Comparison of ENCODE assay signal across 7 worm cellular contexts in genomic region chrV:1383206-1383908, ce11.
TF ChIP-seq lines count a peak whose summit lies in the region.

Gene rga-4, minus strand, starts transcription at chrV:1383256.

TF ChIP-seq in whole organism, L1 larva, 84 proteins besides CTCF, POLR2A, EP300 and RAD21 (continues in another document):
- TF ChIP-seq irx-1 (tag; optimal IDR thresholded peaks at IDR 0.05; lab: Kevin White, UChicago) = peak; percentile 34
- TF ChIP-seq swsn-7 (tag; optimal IDR thresholded peaks at IDR 0.05; lab: Kevin White, UChicago) = peak; percentile 46
- peak; percentile 38 to 41 for TF ChIP-seq lsy-2 (tag; optimal IDR thresholded peaks at IDR 0.05; lab: Kevin White, UChicago)
- peak; percentile 17 for TF ChIP-seq tbx-2 (tag; optimal IDR thresholded peaks at IDR 0.05; lab: Kevin White, UChicago)
- 0 out of 2 replicates have a peak, but pooled peaks have one; percentile 23 for TF ChIP-seq grh-1 (GFP tag; IDR thresholded peaks at IDR 0.05; lab: Robert Waterston, UW)
- TF ChIP-seq dsc-1 (tag; optimal IDR thresholded peaks at IDR 0.05; lab: Kevin White, UChicago) = peak; percentile 73
- peak; percentile 53 for TF ChIP-seq snu-23 (GFP tag; optimal IDR thresholded peaks at IDR 0.05; lab: Kevin White, UChicago)
- TF ChIP-seq nhr-85 (tag; lab: Kevin White, UChicago) = peak; percentile 2
- TF ChIP-seq nhr-20 (tag; optimal IDR thresholded peaks at IDR 0.05; lab: Kevin White, UChicago) = peak; percentile 45
- TF ChIP-seq F16B12.6 (tag; optimal IDR thresholded peaks at IDR 0.05; lab: Kevin White, UChicago) = peak; percentile 87
- peak; percentile 60 for TF ChIP-seq mep-1 (tag; optimal IDR thresholded peaks at IDR 0.05; lab: Kevin White, UChicago)
- peak in 1 of 2 experiments; percentile 6 for TF ChIP-seq mdl-1 (tag; optimal IDR thresholded peaks at IDR 0.05; lab: Kevin White, UChicago)
- TF ChIP-seq unc-130 (tag; optimal IDR thresholded peaks at IDR 0.05; lab: Kevin White, UChicago) = peak; percentile 31

TF ChIP-seq in whole organism, L2 larva, 48 proteins besides CTCF, POLR2A, EP300 and RAD21:
- TF ChIP-seq lin-13 (GFP tag; optimal IDR thresholded peaks at IDR 0.05; lab: Kevin White, UChicago) (no peak), ztf-4 (tag; optimal IDR thresholded peaks at IDR 0.05; lab: Kevin White, UChicago) (no peak), F13H6.1 (tag; optimal IDR thresholded peaks at IDR 0.05; lab: Kevin White, UChicago) (peak; percentile 7), sma-9 (GFP tag; optimal IDR thresholded peaks at IDR 0.05; lab: Kevin White, UChicago) (no peak), sma-9 (tag; optimal IDR thresholded peaks at IDR 0.05; lab: Kevin White, UChicago) (no peak), nhr-25 (tag; optimal IDR thresholded peaks at IDR 0.05; lab: Kevin White, UChicago) (no peak), lsy-2 (tag; optimal IDR thresholded peaks at IDR 0.05; lab: Kevin White, UChicago) (peak in 1 of 2 experiments; percentile 25), mdl-1 (tag; optimal IDR thresholded peaks at IDR 0.05; lab: Kevin White, UChicago) (no peak), C34F6.9 (tag; optimal IDR thresholded peaks at IDR 0.05; lab: Kevin White, UChicago) (peak; percentile 51), unc-55 (GFP tag; optimal IDR thresholded peaks at IDR 0.05; lab: Kevin White, UChicago) (peak; percentile 56), elt-1 (tag; optimal IDR thresholded peaks at IDR 0.05; lab: Kevin White, UChicago) (no peak), gmeb-1 (tag; optimal IDR thresholded peaks at IDR 0.05; lab: Kevin White, UChicago) (peak; percentile 61)
TF ChIP-seq in whole organism, L2 larva: peak in this region for 5.

TF ChIP-seq in whole organism, L3 larva, 47 proteins besides CTCF, POLR2A, EP300 and RAD21:
- TF ChIP-seq nhr-11 (tag; optimal IDR thresholded peaks at IDR 0.05; lab: Kevin White, UChicago) (no peak), unc-39 (tag; optimal IDR thresholded peaks at IDR 0.05; lab: Kevin White, UChicago) (no peak), hmg-11 (tag; optimal IDR thresholded peaks at IDR 0.05; lab: Kevin White, UChicago) (peak; percentile 56), fkh-10 (GFP tag; optimal IDR thresholded peaks at IDR 0.05; lab: Kevin White, UChicago) (no peak), nfya-1 (tag; optimal IDR thresholded peaks at IDR 0.05; lab: Kevin White, UChicago; ENCODE audit: insufficient read depth) (peak; percentile 30), lin-39 (tag; optimal IDR thresholded peaks at IDR 0.05; lab: Kevin White, UChicago) (peak; percentile 54)
TF ChIP-seq in whole organism, L3 larva: peak in this region for 3.

TF ChIP-seq in whole organism, L4 larva, 104 proteins besides CTCF, POLR2A, EP300 and RAD21 (continues in another document):
- TF ChIP-seq mes-2 (tag; optimal IDR thresholded peaks at IDR 0.05; lab: Kevin White, UChicago; ENCODE audit: poor library complexity, severe bottlenecking) (peak; percentile 57), nhr-10 (tag; optimal IDR thresholded peaks at IDR 0.05; lab: Kevin White, UChicago) (no peak), saeg-2 (GFP tag; IDR thresholded peaks at IDR 0.05; lab: Robert Waterston, UW) (no peak), php-3 (GFP tag; IDR thresholded peaks at IDR 0.05; lab: Robert Waterston, UW) (no peak), T20F7.1 (GFP tag; optimal IDR thresholded peaks at IDR 0.05; lab: Kevin White, UChicago) (no peak), zip-11 (GFP tag; IDR thresholded peaks at IDR 0.05; lab: Robert Waterston, UW) (no peak), mxl-3 (GFP tag; optimal IDR thresholded peaks at IDR 0.05; lab: Kevin White, UChicago) (no peak), lsy-2 (tag; optimal IDR thresholded peaks at IDR 0.05; lab: Kevin White, UChicago) (peak in 1 of 2 experiments; percentile 39), egl-27 (tag; optimal IDR thresholded peaks at IDR 0.05; lab: Kevin White, UChicago) (no peak), F26F4.8 (GFP tag; conservative IDR thresholded peaks at IDR 0.05; lab: Robert Waterston, UW) (no peak), tra-1 (GFP tag; IDR thresholded peaks at IDR 0.05; lab: Robert Waterston, UW) (no peak), dpl-1 (GFP tag; optimal IDR thresholded peaks at IDR 0.05; lab: Kevin White, UChicago) (peak; percentile 70), hlh-30 (tag; optimal IDR thresholded peaks at IDR 0.05; lab: Kevin White, UChicago; ENCODE audit: insufficient read depth) (no peak), jun-1 (tag; optimal IDR thresholded peaks at IDR 0.05; lab: Kevin White, UChicago) (no peak), lin-13 (GFP tag; optimal IDR thresholded peaks at IDR 0.05; lab: Kevin White, UChicago) (no peak), zfp-2 (tag; optimal IDR thresholded peaks at IDR 0.05; lab: Kevin White, UChicago) (no peak)

TF ChIP-seq in whole organism, late embryonic, 69 proteins besides CTCF, POLR2A, EP300 and RAD21:
- TF ChIP-seq lim-6 (tag; optimal IDR thresholded peaks at IDR 0.05; lab: Kevin White, UChicago) (no peak), tbx-2 (tag; optimal IDR thresholded peaks at IDR 0.05; lab: Kevin White, UChicago) (no peak), nfya-1 (tag; optimal IDR thresholded peaks at IDR 0.05; lab: Kevin White, UChicago) (peak; percentile 22), hlh-15 (tag; optimal IDR thresholded peaks at IDR 0.05; lab: Kevin White, UChicago) (no peak), pat-9 (tag; optimal IDR thresholded peaks at IDR 0.05; lab: Kevin White, UChicago) (no peak), ceh-14 (tag; optimal IDR thresholded peaks at IDR 0.05; lab: Kevin White, UChicago) (peak; percentile 72), unc-42 (tag; optimal IDR thresholded peaks at IDR 0.05; lab: Kevin White, UChicago) (peak; percentile 76), ttx-3 (tag; optimal IDR thresholded peaks at IDR 0.05; lab: Kevin White, UChicago) (peak; percentile 44), ceh-22 (tag; optimal IDR thresholded peaks at IDR 0.05; lab: Kevin White, UChicago) (no peak)

TF ChIP-seq in whole organism, mixed stage, embryonic, 35 proteins besides CTCF, POLR2A, EP300 and RAD21:
- TF ChIP-seq mls-2 (tag; optimal IDR thresholded peaks at IDR 0.05; lab: Kevin White, UChicago) (peak; percentile 26), mab-5 (tag; optimal IDR thresholded peaks at IDR 0.05; lab: Kevin White, UChicago) (no peak), unc-120 (tag; optimal IDR thresholded peaks at IDR 0.05; lab: Kevin White, UChicago; ENCODE audit: poor library complexity, severe bottlenecking) (peak; percentile 22), nhr-237 (tag; optimal IDR thresholded peaks at IDR 0.05; lab: Kevin White, UChicago) (no peak), ceh-43 (GFP tag; optimal IDR thresholded peaks at IDR 0.05; lab: Kevin White, UChicago) (peak; percentile 46), mep-1 (tag; optimal IDR thresholded peaks at IDR 0.05; lab: Kevin White, UChicago) (no peak), lin-13 (tag; optimal IDR thresholded peaks at IDR 0.05; lab: Kevin White, UChicago) (peak; percentile 1), nhr-28 (tag; optimal IDR thresholded peaks at IDR 0.05; lab: Kevin White, UChicago) (no peak), nhr-2 (tag; optimal IDR thresholded peaks at IDR 0.05; lab: Kevin White, UChicago) (no peak), ces-1 (GFP tag; optimal IDR thresholded peaks at IDR 0.05; lab: Kevin White, UChicago) (peak; percentile 90), ham-2 (GFP tag; optimal IDR thresholded peaks at IDR 0.05; lab: Kevin White, UChicago) (peak; percentile 6), ztf-11 (tag; optimal IDR thresholded peaks at IDR 0.05; lab: Kevin White, UChicago) (no peak), sem-2 (GFP tag; optimal IDR thresholded peaks at IDR 0.05; lab: Kevin White, UChicago) (no peak)

TF ChIP-seq in whole organism, young adult, 124 proteins besides CTCF, POLR2A, EP300 and RAD21:
- TF ChIP-seq snpc-1.3 (tag; optimal IDR thresholded peaks at IDR 0.05; lab: Kevin White, UChicago; ENCODE audit: insufficient read depth) (peak; percentile 23), hmg-1.2 (GFP tag; IDR thresholded peaks at IDR 0.05; lab: Robert Waterston, UW) (no peak), F57C9.4 (tag; optimal IDR thresholded peaks at IDR 0.05; lab: Kevin White, UChicago) (no peak), efl-1 (GFP tag; optimal IDR thresholded peaks at IDR 0.05; lab: Kevin White, UChicago) (peak; percentile 11), lin-35 (GFP tag; optimal IDR thresholded peaks at IDR 0.05; lab: Kevin White, UChicago) (peak in 1 of 3 experiments; percentile 4), cebp-1 (GFP tag; IDR thresholded peaks at IDR 0.05; lab: Robert Waterston, UW) (no peak), cebp-1 (tag; optimal IDR thresholded peaks at IDR 0.05; lab: Kevin White, UChicago) (peak; percentile 3)
